Fruit fly (Drosophila melanogaster) Kc167 (cell line): ENCODE data around the gene Polr1F.

Experiments
- Myc ChIP-seq: fragments of >200 bp; optimal IDR thresholded peaks from 2 replicates; lab custom pipeline; 2017; ENCODE audit warnings: missing external identifiers
- Sin3A ChIP-seq: fragments of >200 bp; optimal IDR thresholded peaks from 2 replicates; lab custom pipeline; 2018; ENCODE audit warnings: missing external identifiers
- h ChIP-seq: fragments of >200 bp; optimal IDR thresholded peaks from 3 replicates; lab custom pipeline; 2018; ENCODE audit warnings: missing external identifiers
- insv ChIP-seq: fragments of >200 bp; optimal IDR thresholded peaks from 3 replicates; lab custom pipeline; 2018; ENCODE audit warnings: missing external identifiers
- psq ChIP-seq: fragments of >200 bp; optimal IDR thresholded peaks from 2 replicates; lab custom pipeline; 2017; ENCODE audit warnings: missing external identifiers
- ttk ChIP-seq: sonication (Bioruptor generic); optimal IDR thresholded peaks from 2 replicates; lab custom pipeline; 2017; ENCODE audit warnings: missing external identifiers

The Polr1F gene

dm6 chr2L:6907761-6908160, at the start of gene Polr1F, which contains the start of gene Rat1:
TSS of gene Polr1F (minus strand) at chr2L:6907844.
TSS of gene Rat1 (plus strand) at chr2L:6908083.
- TF ChIP-seq insv (lab: Kevin White, UChicago), result no peak
- no peak for TF ChIP-seq h (lab: Kevin White, UChicago)
- no peak for TF ChIP-seq Myc (lab: Kevin White, UChicago)
- no peak for TF ChIP-seq psq (lab: Kevin White, UChicago)
- no peak for TF ChIP-seq Sin3A (lab: Kevin White, UChicago)
- TF ChIP-seq ttk (lab: Kevin White, UChicago), result no peak

dm6 chr2L:6956725-6957124, 49.1 kb upstream of the Polr1F start, which contains the start of the genes CG13775 and CG3430:
TSS of gene CG13775 (minus strand) at chr2L:6956950.
TSS of gene CG3430 (plus strand) at chr2L:6957008.
- TF ChIP-seq ttk (lab: Kevin White, UChicago), result no peak
- TF ChIP-seq Sin3A (lab: Kevin White, UChicago), result no peak
- no peak for TF ChIP-seq Myc (lab: Kevin White, UChicago)
- no peak for TF ChIP-seq insv (lab: Kevin White, UChicago)
- TF ChIP-seq psq (lab: Kevin White, UChicago), result no peak
- TF ChIP-seq h (lab: Kevin White, UChicago), result no peak

DNA sequence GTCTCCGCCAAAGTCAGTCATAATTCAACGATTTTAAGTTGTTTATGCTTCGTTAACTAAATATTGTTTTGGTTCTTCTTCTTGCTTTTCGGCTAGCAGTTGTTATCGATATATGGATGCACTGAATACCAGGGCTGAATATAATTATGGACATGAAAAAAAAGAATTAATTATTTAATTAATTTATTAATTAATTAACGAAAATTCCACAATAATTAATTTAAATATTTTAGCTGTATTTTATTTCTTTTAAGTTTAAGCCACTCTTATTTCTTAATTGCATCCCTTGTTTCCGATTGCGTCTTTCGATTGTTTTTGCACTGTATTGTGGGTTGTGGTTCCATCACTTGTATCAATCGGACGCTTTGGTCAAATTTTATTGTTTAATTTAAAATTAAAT, 42.5 kb upstream of the Polr1F start, which contains the start of the genes Gas41 and SA1:
TSS of gene Gas41 (minus strand) at position 112 of the 400 bp plus-strand sequence.
TSS of gene SA1 (plus strand) at position 326 of the 400 bp plus-strand sequence.
- TF ChIP-seq ttk (lab: Kevin White, UChicago) (no peak), h (lab: Kevin White, UChicago) (no peak), Myc (lab: Kevin White, UChicago) (no peak), Sin3A (lab: Kevin White, UChicago) (no peak)

dm6 chr2L:6948540-6948942, 40.9 kb upstream of the Polr1F start, which contains the start of gene ihog:
TSS of gene ihog (minus strand) at chr2L:6948808.
- TF ChIP-seq Sin3A (lab: Kevin White, UChicago) (no peak), h (lab: Kevin White, UChicago) (no peak), ttk (lab: Kevin White, UChicago) (no peak), Myc (lab: Kevin White, UChicago) (no peak), insv (lab: Kevin White, UChicago) (no peak), psq (lab: Kevin White, UChicago) (no peak)

- TF ChIP-seq ttk (lab: Kevin White, UChicago) (no peak), psq (lab: Kevin White, UChicago) (no peak), Myc (lab: Kevin White, UChicago) (no peak)
These were observed 37.4 kb upstream of the Polr1F start, which contains the start of gene Fgop2 for dm6 chr2L:6945088-6945487. TSS of gene Fgop2 (minus strand) at chr2L:6945289.

DNA sequence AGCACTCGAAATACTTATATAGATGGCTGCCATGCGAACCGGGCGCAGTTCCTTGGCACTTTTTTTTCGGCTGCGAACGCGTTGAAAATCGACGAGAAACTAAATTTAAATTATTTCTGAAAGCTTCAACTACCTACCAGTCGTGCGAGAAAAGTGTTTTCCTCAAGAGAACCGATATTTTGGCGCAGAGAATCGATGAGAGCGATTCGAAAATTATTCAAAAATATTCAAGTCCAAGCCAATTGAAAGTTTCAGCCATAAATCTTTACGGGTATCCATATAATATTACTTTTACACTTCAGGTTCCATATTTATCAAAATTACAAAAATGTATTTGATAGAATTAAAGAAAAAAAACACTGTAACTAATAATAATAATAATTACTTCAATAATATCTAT, 35.1 kb upstream of the Polr1F start, which contains the start of gene CG18304:
TSS of gene CG18304 (minus strand) at position 101 of the 400 bp plus-strand sequence.
- TF ChIP-seq h (lab: Kevin White, UChicago) (no peak), Myc (lab: Kevin White, UChicago) (no peak), psq (lab: Kevin White, UChicago) (no peak), insv (lab: Kevin White, UChicago) (no peak), Sin3A (lab: Kevin White, UChicago) (no peak), ttk (lab: Kevin White, UChicago) (no peak)

- TF ChIP-seq Sin3A (lab: Kevin White, UChicago), result no peak
These were observed 34.1 kb upstream of the Polr1F start for dm6 chr2L:6941731-6942130.

- TF ChIP-seq Myc (lab: Kevin White, UChicago) (no peak), psq (lab: Kevin White, UChicago) (no peak), ttk (lab: Kevin White, UChicago) (no peak), Sin3A (lab: Kevin White, UChicago) (no peak), insv (lab: Kevin White, UChicago) (no peak), h (lab: Kevin White, UChicago) (no peak)
These were observed 32.1 kb upstream of the Polr1F start for dm6 chr2L:6939698-6940097.

DNA sequence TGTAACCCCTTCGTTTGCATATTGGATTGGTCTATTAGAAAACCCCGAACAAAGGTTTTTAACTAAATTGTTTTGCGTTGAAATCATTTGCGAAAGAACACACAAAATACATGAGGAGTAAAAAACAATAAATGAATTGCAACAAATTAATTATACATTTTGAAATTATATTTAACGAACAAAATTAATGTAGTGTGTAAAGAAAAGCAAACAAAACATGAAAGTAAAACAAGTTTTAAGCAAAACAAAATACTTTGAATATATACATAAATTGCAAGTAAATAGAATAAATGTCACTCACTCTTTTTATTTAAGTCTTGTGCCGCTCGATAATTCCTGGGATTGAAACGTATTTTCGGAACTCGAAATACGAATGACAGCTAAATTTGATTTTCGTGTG, 24.2 kb upstream of the Polr1F start, which contains the start of gene CG43232:
TSS of gene CG43232 (plus strand) at position 301 of the 400 bp plus-strand sequence.
- no peak for TF ChIP-seq insv (lab: Kevin White, UChicago)
- no peak for TF ChIP-seq h (lab: Kevin White, UChicago)
- no peak for TF ChIP-seq Myc (lab: Kevin White, UChicago)

DNA sequence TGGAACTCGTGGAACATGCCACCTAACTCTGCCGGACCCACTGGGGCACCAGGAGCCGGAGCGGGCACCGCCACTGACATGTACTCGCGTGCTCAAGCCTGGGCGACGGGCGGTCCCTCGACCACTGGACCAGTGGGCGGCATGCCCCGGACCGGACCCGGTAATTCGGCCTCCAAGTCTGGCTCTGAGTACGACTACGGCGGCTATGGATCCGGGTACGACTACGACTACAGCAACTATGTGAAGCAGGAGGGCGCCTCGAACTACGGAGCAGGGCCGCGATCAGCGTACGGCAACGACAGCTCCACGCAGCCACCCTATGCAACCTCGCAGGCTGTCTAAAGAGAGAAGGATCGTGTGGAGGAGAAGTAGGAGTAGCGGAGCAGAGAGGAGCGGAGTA, 17.5 kb upstream of the Polr1F start:
- TF ChIP-seq psq (lab: Kevin White, UChicago) (no peak), h (lab: Kevin White, UChicago) (no peak), Sin3A (lab: Kevin White, UChicago) (no peak), ttk (lab: Kevin White, UChicago) (no peak), Myc (lab: Kevin White, UChicago) (no peak), insv (lab: Kevin White, UChicago) (no peak)

DNA sequence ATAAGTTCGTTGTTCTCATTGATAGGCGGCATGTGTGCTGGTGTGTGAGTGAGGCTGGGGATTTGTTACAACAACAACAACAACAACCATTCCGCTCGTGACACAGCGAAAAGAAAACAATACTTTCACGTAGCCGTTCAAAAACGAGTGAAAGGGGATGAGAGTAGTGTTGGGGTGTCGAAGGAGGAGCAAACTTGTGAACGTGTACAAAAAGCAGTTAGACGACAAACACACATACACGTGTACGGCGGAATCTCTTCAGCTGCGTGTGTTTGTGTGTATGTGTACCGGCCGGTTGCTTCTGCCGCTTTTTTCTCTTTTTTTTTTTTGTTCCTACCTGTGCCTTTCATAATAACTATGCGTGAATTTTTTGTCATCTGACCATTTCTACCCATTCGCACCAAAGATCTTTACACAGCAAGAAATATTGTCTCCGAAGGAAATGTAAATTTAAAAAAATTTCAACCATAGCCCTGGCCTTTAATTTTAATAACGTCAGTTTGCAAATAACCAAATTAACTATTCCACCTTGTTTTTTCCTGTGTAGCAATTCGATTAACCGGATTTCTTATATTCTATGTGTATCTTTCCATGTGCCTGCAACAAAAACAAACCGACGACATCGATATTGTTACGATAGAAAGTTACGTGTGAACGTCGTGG, 14.6 kb upstream of the Polr1F start:
- TF ChIP-seq Sin3A (lab: Kevin White, UChicago) (no peak), ttk (lab: Kevin White, UChicago) (no peak), insv (lab: Kevin White, UChicago) (no peak), psq (lab: Kevin White, UChicago) (no peak), h (lab: Kevin White, UChicago) (no peak), Myc (lab: Kevin White, UChicago) (no peak)
